Fruit fly (Drosophila melanogaster) whole organism, adult: Measurements from ENCODE around the gene CecA1.
A peak's percentile ranks its signal among the peaks of the same experiment; 100 is the strongest.

Experiments
- CG11617 ChIP-seq: fragments of 200-800 bp; sonication (Bioruptor generic); optimal IDR thresholded peaks from 2 replicates; lab custom pipeline; 2017; ENCODE audit warnings: mild to moderate bottlenecking, missing biosample characterization, missing genetic modification reagents, missing genetic modification characterization
- CG12768 ChIP-seq: fragments of 200-800 bp; sonication (Bioruptor generic); optimal IDR thresholded peaks from 2 replicates; lab custom pipeline; 2017; ENCODE audit warnings: missing biosample characterization, missing genetic modification characterization, mild to moderate bottlenecking, moderate library complexity, missing genetic modification reagents
- CG14711 ChIP-seq: fragments of 200-800 bp; sonication (Bioruptor generic); optimal IDR thresholded peaks from 2 replicates; lab custom pipeline; 2018; ENCODE audit warnings: missing biosample characterization, mild to moderate bottlenecking, missing genetic modification characterization, moderate library complexity
- CG1620 ChIP-seq: fragments of 200-800 bp; sonication (Bioruptor generic); optimal IDR thresholded peaks from 2 replicates; lab custom pipeline; 2016; ENCODE audit warnings: missing biosample characterization, missing genetic modification characterization
- CG33017 ChIP-seq: fragments of 200-800 bp; sonication (Bioruptor generic); optimal IDR thresholded peaks from 2 replicates; lab custom pipeline; 2018; ENCODE audit warnings: missing biosample characterization, mild to moderate bottlenecking, missing genetic modification characterization, moderate library complexity
- CG5204 ChIP-seq: fragments of 200-800 bp; sonication (Bioruptor generic); optimal IDR thresholded peaks from 2 replicates; lab custom pipeline; 2016; ENCODE audit warnings: missing biosample characterization, missing genetic modification characterization
- CG7045 ChIP-seq: fragments of 200-800 bp; sonication (Bioruptor generic); optimal IDR thresholded peaks from 2 replicates; lab custom pipeline; 2017; ENCODE audit warnings: missing biosample characterization, mild to moderate bottlenecking, missing genetic modification characterization
- CG7101 ChIP-seq: fragments of 200-800 bp; sonication (Bioruptor generic); optimal IDR thresholded peaks from 2 replicates; lab custom pipeline; 2018; ENCODE audit warnings: missing biosample characterization, mild to moderate bottlenecking, missing genetic modification characterization, moderate library complexity
- Clk ChIP-seq: fragments of 200-800 bp; sonication (Bioruptor generic); optimal IDR thresholded peaks from 2 replicates; lab custom pipeline; 2017; ENCODE audit warnings: missing biosample characterization, missing genetic modification characterization
- Crg-1 ChIP-seq: fragments of 200-800 bp; sonication (Bioruptor generic); optimal IDR thresholded peaks from 2 replicates; lab custom pipeline; 2016; ENCODE audit warnings: missing biosample characterization, missing genetic modification characterization
- Hr96 ChIP-seq: fragments of 200-800 bp; sonication (Bioruptor generic); optimal IDR thresholded peaks from 2 replicates; lab custom pipeline; 2016; ENCODE audit warnings: missing biosample characterization, missing genetic modification characterization
- Mnt ChIP-seq: fragments of 200-800 bp; sonication (Bioruptor generic); optimal IDR thresholded peaks from 2 replicates; lab custom pipeline; 2016; ENCODE audit warnings: missing biosample characterization, mild to moderate bottlenecking, missing genetic modification characterization
- bab1 ChIP-seq: fragments of 200-800 bp; sonication (Bioruptor generic); optimal IDR thresholded peaks from 3 replicates; lab custom pipeline; 2019; ENCODE audit warnings: missing biosample characterization, mild to moderate bottlenecking, missing genetic modification characterization, moderate library complexity
- cic ChIP-seq: fragments of 200-800 bp; sonication (Bioruptor generic); optimal IDR thresholded peaks from 2 replicates; lab custom pipeline; 2017; ENCODE audit warnings: missing biosample characterization, mild to moderate bottlenecking, missing genetic modification characterization, moderate library complexity
- cnc ChIP-seq, 2 experiments: fragments of >200 bp; optimal IDR thresholded peaks; 2 replicates each; lab custom pipeline; 2017
- kay ChIP-seq: fragments of 200-800 bp; sonication (Bioruptor generic); peaks from one replicate; lab custom pipeline; 2016; ENCODE audit warnings: missing biosample characterization, missing genetic modification characterization, borderline replicate concordance
- ovo ChIP-seq: fragments of 200-800 bp; sonication (Bioruptor generic); optimal IDR thresholded peaks from 2 replicates; lab custom pipeline; 2016; ENCODE audit warnings: missing biosample characterization, missing genetic modification characterization
- pad ChIP-seq: fragments of 200-800 bp; sonication (Bioruptor generic); optimal IDR thresholded peaks from 3 replicates; lab custom pipeline; 2017; ENCODE audit warnings: missing biosample characterization, missing genetic modification characterization, mild to moderate bottlenecking, moderate library complexity, missing genetic modification reagents
- tj ChIP-seq: fragments of 200-800 bp; sonication (Bioruptor generic); optimal IDR thresholded peaks from 3 replicates; lab custom pipeline; 2017; ENCODE audit warnings: missing biosample characterization, mild to moderate bottlenecking, missing genetic modification characterization, moderate library complexity
- toe ChIP-seq: fragments of 200-800 bp; sonication (Bioruptor generic); optimal IDR thresholded peaks from 2 replicates; lab custom pipeline; 2016; ENCODE audit warnings: missing biosample characterization, missing genetic modification characterization

Gene CecA1

dm6 chr3R:30176314-30176713 lies 34.4 kb upstream of the CecA1 start:
- TF ChIP-seq CG33017 (tag; lab: Kevin White, UChicago) (no peak), toe (no peak), CG12768 (GFP tag; lab: Kevin White, UChicago) (no peak), cic (GFP tag; lab: Kevin White, UChicago) (no peak), CG14711 (tag; lab: Kevin White, UChicago) (no peak), CG7101 (tag; lab: Kevin White, UChicago) (no peak), ovo (GFP tag; lab: Kevin White, UChicago) (no peak), Hr96 (no peak), pad (GFP tag; lab: Kevin White, UChicago) (no peak), CG7045 (no peak), Clk (GFP tag; lab: Kevin White, UChicago) (no peak)

dm6 chr3R:30177494-30177893 lies 33.2 kb upstream of the CecA1 start, which contains the start of the genes CG1983 and CG15530:
Gene CG1983 (minus strand): TSS chr3R:30177700.
Gene CG15530 (plus strand): TSS chr3R:30177877.
- peak; percentile 82 for TF ChIP-seq kay (GFP tag; lab: Kevin White, UChicago)
- TF ChIP-seq CG5204 (GFP tag; lab: Kevin White, UChicago): no peak

DNA sequence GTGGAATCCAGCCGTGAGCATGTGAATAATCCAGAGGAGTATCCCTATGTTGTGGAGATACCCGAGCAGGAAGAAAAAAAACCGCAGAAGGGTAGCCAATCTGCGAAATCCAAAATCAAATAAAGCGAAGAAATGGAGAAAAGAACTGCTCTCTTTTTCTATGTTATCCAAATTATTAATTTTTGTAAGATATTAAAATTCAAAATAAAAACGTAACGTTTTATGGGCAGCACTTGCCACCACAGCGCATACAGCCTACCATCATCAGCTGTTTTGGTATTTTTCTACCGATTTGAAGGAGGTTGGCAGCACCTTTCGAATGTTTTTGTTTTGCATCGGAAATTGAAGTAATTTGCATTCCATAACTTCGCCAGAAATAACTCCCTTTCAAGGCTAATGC lies 30.7 kb upstream of the CecA1 start, which contains the start of gene Bet5:
Bet5 (plus strand) TSS at position 299 of the 400 bp plus-strand sequence.
- no peak for TF ChIP-seq CG33017 (tag; lab: Kevin White, UChicago)
- no peak for TF ChIP-seq CG11617 (GFP tag; lab: Kevin White, UChicago)
- TF ChIP-seq Mnt (GFP tag; lab: Kevin White, UChicago): no peak
- no peak for TF ChIP-seq CG1620 (GFP tag; lab: Kevin White, UChicago)
- TF ChIP-seq CG7045: no peak
- TF ChIP-seq Hr96: no peak
- no peak for TF ChIP-seq kay (GFP tag; lab: Kevin White, UChicago)
- no peak for TF ChIP-seq tj
- no peak for TF ChIP-seq cnc (optimal IDR thresholded peaks at IDR 0.05; lab: Kevin White, UChicago)
- no peak for TF ChIP-seq cic (GFP tag; lab: Kevin White, UChicago)
- TF ChIP-seq CG7101 (tag; lab: Kevin White, UChicago): no peak
- no peak for TF ChIP-seq CG12768 (GFP tag; lab: Kevin White, UChicago)
- no peak for TF ChIP-seq bab1 (GFP tag; lab: Kevin White, UChicago)
- TF ChIP-seq Clk (GFP tag; lab: Kevin White, UChicago): no peak

DNA sequence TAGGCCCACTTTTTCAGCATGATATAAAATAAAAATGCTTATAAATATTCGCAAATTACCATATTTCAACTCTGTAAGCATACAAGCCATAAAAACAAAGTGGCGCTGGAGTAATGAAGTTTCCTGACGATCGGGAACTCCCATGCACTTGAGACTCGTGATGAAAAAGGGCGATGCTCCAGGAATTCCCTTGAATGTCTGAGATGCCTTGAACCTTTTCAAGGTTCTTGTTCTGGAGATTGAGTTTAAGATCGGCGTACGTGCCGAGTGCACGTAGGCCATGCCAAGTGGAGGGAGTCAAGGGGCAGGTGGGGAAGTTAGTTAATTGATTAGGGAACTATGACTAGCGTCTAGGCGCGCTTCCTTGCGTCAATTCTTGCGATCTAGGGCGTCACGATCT lies 26.8 kb upstream of the CecA1 start:
- TF ChIP-seq Mnt (GFP tag; lab: Kevin White, UChicago): no peak
- no peak for TF ChIP-seq cnc (optimal IDR thresholded peaks at IDR 0.05; lab: Kevin White, UChicago)
- no peak for TF ChIP-seq Hr96
- TF ChIP-seq kay (GFP tag; lab: Kevin White, UChicago): no peak
- no peak for TF ChIP-seq CG12768 (GFP tag; lab: Kevin White, UChicago)
- TF ChIP-seq toe: no peak
- no peak for TF ChIP-seq Clk (GFP tag; lab: Kevin White, UChicago)
- no peak for TF ChIP-seq cic (GFP tag; lab: Kevin White, UChicago)
- TF ChIP-seq CG14711 (tag; lab: Kevin White, UChicago): no peak
- no peak for TF ChIP-seq CG7045
- no peak for TF ChIP-seq CG5204 (GFP tag; lab: Kevin White, UChicago)
- no peak for TF ChIP-seq tj
- TF ChIP-seq pad (GFP tag; lab: Kevin White, UChicago): no peak
- TF ChIP-seq Crg-1 (GFP tag; lab: Kevin White, UChicago): no peak
- TF ChIP-seq CG33017 (tag; lab: Kevin White, UChicago): no peak

DNA sequence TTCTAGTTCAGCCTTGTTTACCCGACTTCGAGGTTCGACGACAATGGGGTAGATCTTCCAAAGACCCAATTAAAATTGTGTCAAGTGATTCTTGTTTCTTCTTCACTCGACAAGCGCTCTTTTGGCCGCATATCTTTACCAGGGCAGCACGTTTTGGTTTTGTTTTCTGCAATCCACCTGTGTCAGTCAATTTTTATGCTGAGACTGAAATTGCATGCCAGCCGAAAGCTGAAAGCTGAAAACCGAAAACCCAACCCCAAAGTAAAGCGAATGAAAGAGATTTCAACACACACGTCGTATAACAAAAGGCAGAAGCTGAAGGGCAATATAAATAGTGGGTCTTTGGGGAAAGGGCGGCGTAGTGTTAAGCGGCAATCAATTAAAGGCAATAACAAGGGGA lies 21.3 kb upstream of the CecA1 start:
- TF ChIP-seq tj (peak; percentile 99), bab1 (GFP tag; lab: Kevin White, UChicago) (no peak)

DNA sequence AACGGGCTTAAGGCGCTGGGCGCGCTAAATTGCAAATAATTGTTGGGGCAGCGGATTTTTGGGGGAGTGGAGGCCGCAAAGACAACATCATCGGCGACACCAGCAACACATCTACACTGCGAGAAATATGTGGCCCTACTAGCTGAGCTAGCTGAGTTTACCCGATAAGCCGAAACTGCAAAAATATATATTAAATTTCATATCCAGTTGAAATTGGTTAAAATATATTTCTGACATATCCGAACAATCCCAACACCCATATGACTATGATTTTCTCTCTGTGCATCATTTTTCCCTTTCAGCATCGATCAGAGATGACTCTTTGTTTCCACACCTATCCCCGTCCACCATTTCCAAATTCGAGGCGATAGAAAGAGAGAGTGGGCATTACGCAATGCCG lies 20.8 kb upstream of the CecA1 start:
- TF ChIP-seq CG5204 (GFP tag; lab: Kevin White, UChicago) (no peak), ovo (GFP tag; lab: Kevin White, UChicago) (no peak), CG1620 (GFP tag; lab: Kevin White, UChicago) (no peak), Mnt (GFP tag; lab: Kevin White, UChicago) (no peak), toe (no peak), CG33017 (tag; lab: Kevin White, UChicago) (no peak), cic (GFP tag; lab: Kevin White, UChicago) (no peak)

- TF ChIP-seq Mnt (GFP tag; lab: Kevin White, UChicago) (no peak), tj (peak; percentile 90), CG14711 (tag; lab: Kevin White, UChicago) (no peak)
Observed at dm6 chr3R:30191047-30191446, 19.6 kb upstream of the CecA1 start, which contains the start of gene CG9747. Gene CG9747 (minus strand): TSS chr3R:30191252.

- peak; percentile 46 for TF ChIP-seq tj
- no peak for TF ChIP-seq CG5204 (GFP tag; lab: Kevin White, UChicago)
Observed at dm6 chr3R:30191462-30191874, 19.2 kb upstream of the CecA1 start.
